In genomic region chr3L:17447881-17448280, dm6 we compare ENCODE assay signal across 2 fruit fly cellular contexts.
TF ChIP-seq lines count a peak whose summit lies in the region.

No protein-coding gene starts in this region.

- TF ChIP-seq CTCF in whole organism, embryonic (GFP tag; optimal IDR thresholded peaks at IDR 0.05; lab: Kevin White, UChicago) = no peak

TF ChIP-seq in whole organism, adult, 20 proteins besides CTCF, POLR2A, EP300 and RAD21:
- peak; percentile 5 for TF ChIP-seq kay (GFP tag; lab: Kevin White, UChicago; ENCODE audit: borderline replicate concordance)
- no peak for TF ChIP-seq pad (GFP tag; optimal IDR thresholded peaks at IDR 0.05; lab: Kevin White, UChicago)
- no peak for TF ChIP-seq Clk (GFP tag; optimal IDR thresholded peaks at IDR 0.05; lab: Kevin White, UChicago)
- TF ChIP-seq CG33017 (tag; optimal IDR thresholded peaks at IDR 0.05; lab: Kevin White, UChicago) = no peak
- TF ChIP-seq CG7045 (GFP tag; optimal IDR thresholded peaks at IDR 0.05; lab: Kevin White, UChicago) = no peak

TF ChIP-seq in whole organism, embryonic, 481 proteins besides CTCF, POLR2A, EP300 and RAD21 (continues in another document):
- TF ChIP-seq CG18262 (tag; optimal IDR thresholded peaks at IDR 0.05; lab: Kevin White, UChicago) (peak; percentile 29), odd (GFP tag; optimal IDR thresholded peaks at IDR 0.05; lab: Kevin White, UChicago) (peak; percentile 10), Atf-2 (GFP tag; optimal IDR thresholded peaks at IDR 0.05; lab: Kevin White, UChicago) (no peak), CG9797 (GFP tag; optimal IDR thresholded peaks at IDR 0.05; lab: Kevin White, UChicago) (no peak), CG7839 (tag; optimal IDR thresholded peaks at IDR 0.05; lab: Kevin White, UChicago) (peak; percentile 58), tin (GFP tag; optimal IDR thresholded peaks at IDR 0.05; lab: Kevin White, UChicago) (no peak), Awh (GFP tag; IDR thresholded peaks at IDR 0.05; lab: Robert Waterston, UW) (no peak), Atf3 (GFP tag; optimal IDR thresholded peaks at IDR 0.05; lab: Kevin White, UChicago) (no peak), CG12391 (tag; optimal IDR thresholded peaks at IDR 0.05; lab: Kevin White, UChicago) (peak; percentile 34), bcd (GFP tag; optimal IDR thresholded peaks at IDR 0.05; lab: Kevin White, UChicago) (peak; percentile 36), sug (tag; optimal IDR thresholded peaks at IDR 0.05; lab: Kevin White, UChicago) (peak; percentile 33), ara (GFP tag; IDR thresholded peaks at IDR 0.05; lab: Robert Waterston, UW) (no peak), CG6689 (GFP tag; IDR thresholded peaks at IDR 0.05; lab: Robert Waterston, UW) (peak; percentile 38), CG9215 (GFP tag; IDR thresholded peaks at IDR 0.05; lab: Robert Waterston, UW) (peak; percentile 16; the same call in 1 of the 2 replicates), gcm2 (GFP tag; optimal IDR thresholded peaks at IDR 0.05; lab: Kevin White, UChicago) (no peak), Tbp (GFP tag; optimal IDR thresholded peaks at IDR 0.05; lab: Kevin White, UChicago) (no peak), fd64A (GFP tag; optimal IDR thresholded peaks at IDR 0.05; lab: Kevin White, UChicago) (no peak), bab2 (GFP tag; optimal IDR thresholded peaks at IDR 0.05; lab: Kevin White, UChicago) (no peak), dpn (GFP tag; optimal IDR thresholded peaks at IDR 0.05; lab: Kevin White, UChicago) (no peak), ranshi (GFP tag; IDR thresholded peaks at IDR 0.05; lab: Robert Waterston, UW) (no peak), ATbp (GFP tag; optimal IDR thresholded peaks at IDR 0.05; lab: Kevin White, UChicago) (peak; percentile 17), Gsc (GFP tag; IDR thresholded peaks at IDR 0.05; lab: Robert Waterston, UW) (no peak), tna (GFP tag; IDR thresholded peaks at IDR 0.05; lab: Robert Waterston, UW; ENCODE audit: partially characterized antibody) (no peak), Atf6 (GFP tag; IDR thresholded peaks at IDR 0.05; lab: Robert Waterston, UW) (no peak), Meics (GFP tag; optimal IDR thresholded peaks at IDR 0.05; lab: Kevin White, UChicago) (peak; percentile 47), seq (GFP tag; IDR thresholded peaks at IDR 0.05; lab: Robert Waterston, UW) (0 out of 2 replicates have a peak, but pooled peaks have one; percentile 13), dimm (GFP tag; IDR thresholded peaks at IDR 0.05; lab: Robert Waterston, UW) (no peak), slbo (GFP tag; IDR thresholded peaks at IDR 0.05; lab: Robert Waterston, UW) (peak; percentile 52), az2 (GFP tag; optimal IDR thresholded peaks at IDR 0.05; lab: Kevin White, UChicago) (no peak), Sox100B (GFP tag; optimal IDR thresholded peaks at IDR 0.05; lab: Kevin White, UChicago) (peak; percentile 35), pros (GFP tag; optimal IDR thresholded peaks at IDR 0.05; lab: Kevin White, UChicago) (peak; percentile 34), CG15514 (GFP tag; optimal IDR thresholded peaks at IDR 0.05; lab: Kevin White, UChicago) (peak; percentile 18), C15 (GFP tag; IDR thresholded peaks at IDR 0.05; lab: Robert Waterston, UW) (no peak), CG17361 (GFP tag; IDR thresholded peaks at IDR 0.05; lab: Robert Waterston, UW) (peak; percentile 55; the same call in 2 of the 3 replicates), Hr51 (GFP tag; optimal IDR thresholded peaks at IDR 0.05; lab: Kevin White, UChicago) (peak in 1 of 2 experiments; percentile 25), CG2120 (GFP tag; optimal IDR thresholded peaks at IDR 0.05; lab: Kevin White, UChicago) (peak; percentile 38), Nf-YC (tag; optimal IDR thresholded peaks at IDR 0.05; lab: Kevin White, UChicago) (peak; percentile 6), Rfx (GFP tag; IDR thresholded peaks at IDR 0.05; lab: Robert Waterston, UW) (0 out of 2 replicates have a peak, but pooled peaks have one; percentile 17), en (GFP tag; optimal IDR thresholded peaks at IDR 0.05; lab: Kevin White, UChicago) (no peak), CG9817 (tag; optimal IDR thresholded peaks at IDR 0.05; lab: Kevin White, UChicago) (no peak), CG15269 (tag; optimal IDR thresholded peaks at IDR 0.05; lab: Kevin White, UChicago) (peak; percentile 17), hbn (GFP tag; IDR thresholded peaks at IDR 0.05; lab: Robert Waterston, UW; ENCODE audit: partially characterized antibody) (no peak), PHDP (tag; optimal IDR thresholded peaks at IDR 0.05; lab: Kevin White, UChicago) (peak; percentile 35), HLHmδ (GFP tag; optimal IDR thresholded peaks at IDR 0.05; lab: Kevin White, UChicago) (no peak), grau (tag; optimal IDR thresholded peaks at IDR 0.05; lab: Kevin White, UChicago) (peak; percentile 53), CG2889 (GFP tag; IDR thresholded peaks at IDR 0.05; lab: Robert Waterston, UW) (no peak), CG10979 (tag; optimal IDR thresholded peaks at IDR 0.05; lab: Kevin White, UChicago) (peak; percentile 7), org-1 (GFP tag; optimal IDR thresholded peaks at IDR 0.05; lab: Kevin White, UChicago) (peak; percentile 18), pum (GFP tag; optimal IDR thresholded peaks at IDR 0.05; lab: Kevin White, UChicago) (no peak), CG12299 (tag; optimal IDR thresholded peaks at IDR 0.05; lab: Kevin White, UChicago) (no peak), tap (tag; optimal IDR thresholded peaks at IDR 0.05; lab: Kevin White, UChicago) (peak; percentile 20), Gug (GFP tag; IDR thresholded peaks at IDR 0.05; lab: Robert Waterston, UW) (no peak), gce (GFP tag; IDR thresholded peaks at IDR 0.05; lab: Robert Waterston, UW) (no peak), CG10267 (tag; optimal IDR thresholded peaks at IDR 0.05; lab: Kevin White, UChicago) (peak; percentile 15), CG10543 (GFP tag; optimal IDR thresholded peaks at IDR 0.05; lab: Kevin White, UChicago) (peak; percentile 8), CG3995 (GFP tag; optimal IDR thresholded peaks at IDR 0.05; lab: Kevin White, UChicago) (no peak), ro (GFP tag; IDR thresholded peaks at IDR 0.05; lab: Robert Waterston, UW) (no peak), Taf1 (GFP tag; IDR thresholded peaks at IDR 0.05; lab: Robert Waterston, UW) (no peak), Hr3 (GFP tag; optimal IDR thresholded peaks at IDR 0.05; lab: Kevin White, UChicago) (peak; percentile 14), CG9727 (GFP tag; optimal IDR thresholded peaks at IDR 0.05; lab: Kevin White, UChicago) (peak; percentile 54), prd (optimal IDR thresholded peaks at IDR 0.05; lab: Kevin White, UChicago) (no peak), prd (GFP tag; IDR thresholded peaks at IDR 0.05; lab: Robert Waterston, UW) (0 out of 3 replicates have a peak, but pooled peaks have one; percentile 36), CG2202 (tag; optimal IDR thresholded peaks at IDR 0.05; lab: Kevin White, UChicago) (no peak), Fer1 (GFP tag; optimal IDR thresholded peaks at IDR 0.05; lab: Kevin White, UChicago) (peak; percentile 53), dmrt99B (tag; optimal IDR thresholded peaks at IDR 0.05; lab: Kevin White, UChicago) (peak; percentile 49), Doc3 (GFP tag; IDR thresholded peaks at IDR 0.05; lab: Robert Waterston, UW; ENCODE audit: partially characterized antibody) (no peak), nmo (GFP tag; optimal IDR thresholded peaks at IDR 0.05; lab: Kevin White, UChicago) (peak; percentile 19), Blimp-1 (GFP tag; optimal IDR thresholded peaks at IDR 0.05; lab: Kevin White, UChicago) (peak; percentile 7), Sry-β (GFP tag; optimal IDR thresholded peaks at IDR 0.05; lab: Kevin White, UChicago) (no peak), CG33213 (GFP tag; optimal IDR thresholded peaks at IDR 0.05; lab: Kevin White, UChicago) (no peak), CG15696 (tag; optimal IDR thresholded peaks at IDR 0.05; lab: Kevin White, UChicago) (no peak), lab (GFP tag; optimal IDR thresholded peaks at IDR 0.05; lab: Kevin White, UChicago) (peak; percentile 68), dm (GFP tag; optimal IDR thresholded peaks at IDR 0.05; lab: Kevin White, UChicago) (no peak), fru (optimal IDR thresholded peaks at IDR 0.05; lab: Kevin White, UChicago) (no peak), cwo (GFP tag; optimal IDR thresholded peaks at IDR 0.05; lab: Kevin White, UChicago) (peak; percentile 43), nom (GFP tag; optimal IDR thresholded peaks at IDR 0.05; lab: Kevin White, UChicago) (no peak), Sox102F (GFP tag; optimal IDR thresholded peaks at IDR 0.05; lab: Kevin White, UChicago) (peak; percentile 12), CG11093 (GFP tag; IDR thresholded peaks at IDR 0.05; lab: Robert Waterston, UW) (no peak), HLH3B (GFP tag; IDR thresholded peaks at IDR 0.05; lab: Robert Waterston, UW) (0 out of 2 replicates have a peak, but pooled peaks have one; percentile 19), maf-S (GFP tag; optimal IDR thresholded peaks at IDR 0.05; lab: Kevin White, UChicago) (no peak), CG11085 (GFP tag; IDR thresholded peaks at IDR 0.05; lab: Robert Waterston, UW) (no peak), CG30431 (GFP tag; optimal IDR thresholded peaks at IDR 0.05; lab: Kevin White, UChicago) (no peak), Ptx1 (GFP tag; IDR thresholded peaks at IDR 0.05; lab: Robert Waterston, UW) (peak; percentile 47; the same call in 1 of the 2 replicates), Side (GFP tag; optimal IDR thresholded peaks at IDR 0.05; lab: Kevin White, UChicago) (no peak), Lim3 (GFP tag; IDR thresholded peaks at IDR 0.05; lab: Robert Waterston, UW) (no peak), hkb (optimal IDR thresholded peaks at IDR 0.05; lab: Kevin White, UChicago) (no peak), hkb (GFP tag; IDR thresholded peaks at IDR 0.05; lab: Robert Waterston, UW) (peak; percentile 26; the same call in 1 of the 2 replicates), sr (GFP tag; IDR thresholded peaks at IDR 0.05; lab: Robert Waterston, UW) (no peak), ash1 (GFP tag; optimal IDR thresholded peaks at IDR 0.05; lab: Kevin White, UChicago) (no peak)

Comparison
In these comparisons a context has a peak if more than half of its experiments do, and no peak if none do; other contexts are left out.
1. Of the 1 proteins assayed by ChIP-seq in both whole organism, embryonic and whole organism, adult: peak only in whole organism, embryonic: none; only in whole organism, adult: kay; in both: none; in neither: 0.